Fruit fly (Drosophila melanogaster) whole organism, prepupa: ENCODE measurements around the gene sip3.

Experiments
- Blimp-1 ChIP-seq: fragments of 200-800 bp; sonication (Bioruptor generic); optimal IDR thresholded peaks from 3 replicates; lab custom pipeline; 2017; ENCODE audit warnings: missing biosample characterization, missing genetic modification characterization, mild to moderate bottlenecking, moderate library complexity, missing genetic modification reagents
- CG10669 ChIP-seq: fragments of 200-800 bp; sonication (Bioruptor generic); optimal IDR thresholded peaks from 3 replicates; lab custom pipeline; 2018; ENCODE audit warnings: missing biosample characterization, mild to moderate bottlenecking, missing genetic modification characterization, moderate library complexity
- CG11294 ChIP-seq: fragments of 200-800 bp; sonication (Bioruptor generic); IDR thresholded peaks from 2 replicates; pipeline ENCODE4 v1.3.6; 2022; ENCODE audit warnings: missing biosample characterization, missing genetic modification characterization
- CG11902 ChIP-seq: fragments of 200-800 bp; sonication (Bioruptor generic); optimal IDR thresholded peaks from 3 replicates; lab custom pipeline; 2016; ENCODE audit warnings: missing biosample characterization, missing genetic modification characterization
- CG15336 ChIP-seq: fragments of 200-800 bp; sonication (Bioruptor generic); IDR thresholded peaks from 2 replicates; pipeline ENCODE4 v1.3.6; 2022; ENCODE audit warnings: missing biosample characterization, missing genetic modification characterization
- CG1621 ChIP-seq: fragments of 200-800 bp; sonication (Bioruptor generic); optimal IDR thresholded peaks from 3 replicates; lab custom pipeline; 2018; ENCODE audit warnings: missing biosample characterization, mild to moderate bottlenecking, missing genetic modification characterization
- CG16779 ChIP-seq: fragments of 200-800 bp; sonication (Bioruptor generic); optimal IDR thresholded peaks from 3 replicates; lab custom pipeline; 2017; ENCODE audit warnings: missing biosample characterization, mild to moderate bottlenecking, missing genetic modification characterization
- CG3032 ChIP-seq: fragments of 200-800 bp; optimal IDR thresholded peaks from 2 replicates; lab custom pipeline; 2019; ENCODE audit warnings: missing biosample characterization, mild to moderate bottlenecking, missing genetic modification characterization, moderate library complexity
- CG31627 ChIP-seq: fragments of 200-800 bp; sonication (Bioruptor generic); optimal IDR thresholded peaks from 3 replicates; lab custom pipeline; 2016; ENCODE audit warnings: missing biosample characterization, missing genetic modification characterization
- CG32006 ChIP-seq: fragments of 200-800 bp; sonication (Bioruptor generic); optimal IDR thresholded peaks from 3 replicates; lab custom pipeline; 2017; ENCODE audit warnings: missing biosample characterization, mild to moderate bottlenecking, missing genetic modification characterization
- CG34406 ChIP-seq: fragments of 200-800 bp; sonication (Bioruptor generic); optimal IDR thresholded peaks from 3 replicates; lab custom pipeline; 2016; ENCODE audit warnings: missing biosample characterization, missing genetic modification characterization
- CG6163 ChIP-seq: fragments of 200-800 bp; sonication (Bioruptor generic); IDR thresholded peaks from 3 replicates; pipeline ENCODE4 v1.3.6; 2022; ENCODE audit warnings: missing biosample characterization, missing genetic modification characterization
- CG6276 ChIP-seq: fragments of 200-800 bp; sonication (Bioruptor generic); optimal IDR thresholded peaks from 2 replicates; lab custom pipeline; 2017; ENCODE audit warnings: missing biosample characterization, mild to moderate bottlenecking, missing genetic modification characterization
- CG6792 ChIP-seq: fragments of 200-800 bp; sonication (Bioruptor generic); optimal IDR thresholded peaks from 3 replicates; lab custom pipeline; 2016; ENCODE audit warnings: missing biosample characterization, missing genetic modification characterization
- CG6808 ChIP-seq: fragments of 200-800 bp; sonication (Bioruptor generic); optimal IDR thresholded peaks from 3 replicates; lab custom pipeline; 2017; ENCODE audit warnings: missing biosample characterization, missing genetic modification characterization, mild to moderate bottlenecking, moderate library complexity, missing genetic modification reagents
- CG6854 ChIP-seq: fragments of 200-800 bp; sonication (Bioruptor generic); optimal IDR thresholded peaks from 2 replicates; lab custom pipeline; 2017; ENCODE audit warnings: missing biosample characterization, mild to moderate bottlenecking, missing genetic modification characterization
- CG8319 ChIP-seq: fragments of 200-800 bp; sonication (Bioruptor generic); optimal IDR thresholded peaks from 3 replicates; lab custom pipeline; 2016; ENCODE audit warnings: missing biosample characterization, missing genetic modification characterization
- CG8632 ChIP-seq: fragments of 200-800 bp; sonication (Bioruptor generic); optimal IDR thresholded peaks from 3 replicates; lab custom pipeline; 2016; ENCODE audit warnings: missing biosample characterization, missing genetic modification characterization
- CG9139 ChIP-seq: fragments of 200-800 bp; sonication (Bioruptor generic); optimal IDR thresholded peaks from 3 replicates; lab custom pipeline; 2017; ENCODE audit warnings: missing biosample characterization, mild to moderate bottlenecking, missing genetic modification characterization
- Eip75B ChIP-seq: fragments of 200-800 bp; sonication (Bioruptor generic); optimal IDR thresholded peaks from 3 replicates; lab custom pipeline; 2016; ENCODE audit warnings: missing biosample characterization, missing genetic modification characterization
- Eip78C ChIP-seq: fragments of 200-800 bp; sonication (Bioruptor generic); peaks from one replicate; lab custom pipeline; 2016; ENCODE audit warnings: missing biosample characterization, missing genetic modification characterization
- Eip93F ChIP-seq: fragments of 200-800 bp; sonication (Bioruptor generic); optimal IDR thresholded peaks from 2 replicates; lab custom pipeline; 2016; ENCODE audit warnings: missing biosample characterization, mild to moderate bottlenecking, missing genetic modification characterization
- Ets21C ChIP-seq: fragments of 200-800 bp; sonication (Bioruptor generic); optimal IDR thresholded peaks from 3 replicates; lab custom pipeline; 2016; ENCODE audit warnings: missing biosample characterization, missing genetic modification characterization
- Hr38 ChIP-seq: sonication (Bioruptor generic); optimal IDR thresholded peaks from 2 replicates; lab custom pipeline; 2016; ENCODE audit warnings: missing biosample characterization, missing genetic modification characterization
- Hr39 ChIP-seq: fragments of 200-800 bp; sonication (Bioruptor generic); optimal IDR thresholded peaks from 2 replicates; lab custom pipeline; 2016; ENCODE audit warnings: missing biosample characterization, missing genetic modification characterization
- Hr4 ChIP-seq: fragments of 200-800 bp; sonication (Bioruptor generic); optimal IDR thresholded peaks from 3 replicates; lab custom pipeline; 2016; ENCODE audit warnings: missing biosample characterization, missing genetic modification characterization
- Lpt ChIP-seq: fragments of 200-800 bp; sonication (Bioruptor generic); optimal IDR thresholded peaks from 3 replicates; lab custom pipeline; 2016; ENCODE audit warnings: missing biosample characterization, missing genetic modification characterization
- Met ChIP-seq: fragments of 200-800 bp; sonication (Bioruptor generic); optimal IDR thresholded peaks from 3 replicates; lab custom pipeline; 2016; ENCODE audit warnings: missing biosample characterization, missing genetic modification characterization
- Smox ChIP-seq: fragments of 200-800 bp; sonication (Bioruptor generic); optimal IDR thresholded peaks from 3 replicates; lab custom pipeline; 2016; ENCODE audit warnings: missing biosample characterization, missing genetic modification characterization
- Sox102F ChIP-seq: fragments of 200-800 bp; sonication (Bioruptor generic); optimal IDR thresholded peaks from 2 replicates; lab custom pipeline; 2016; ENCODE audit warnings: missing biosample characterization, mild to moderate bottlenecking, missing genetic modification characterization
- Sox14 ChIP-seq: fragments of 200-800 bp; sonication (Bioruptor generic); optimal IDR thresholded peaks from 3 replicates; lab custom pipeline; 2016; ENCODE audit warnings: missing biosample characterization, missing genetic modification characterization
- Sox15 ChIP-seq: fragments of 200-800 bp; sonication (Bioruptor generic); optimal IDR thresholded peaks from 3 replicates; lab custom pipeline; 2016; ENCODE audit warnings: missing biosample characterization, missing genetic modification characterization
- acj6 ChIP-seq: fragments of 200-800 bp; sonication (Bioruptor generic); optimal IDR thresholded peaks from 3 replicates; lab custom pipeline; 2016; ENCODE audit warnings: missing biosample characterization, missing genetic modification characterization
- cyc ChIP-seq: fragments of 200-800 bp; sonication (Bioruptor generic); optimal IDR thresholded peaks from 3 replicates; lab custom pipeline; 2016; ENCODE audit warnings: missing biosample characterization, missing genetic modification characterization
- dac ChIP-seq: fragments of 200-800 bp; sonication (Bioruptor generic); optimal IDR thresholded peaks from 2 replicates; lab custom pipeline; 2017; ENCODE audit warnings: missing biosample characterization, mild to moderate bottlenecking, missing genetic modification characterization
- dsx ChIP-seq: fragments of 200-800 bp; optimal IDR thresholded peaks from 3 replicates; lab custom pipeline; 2019; ENCODE audit warnings: missing biosample characterization, mild to moderate bottlenecking, missing genetic modification characterization, moderate library complexity; ENCODE audit not compliant: poor library complexity, severe bottlenecking
- eg ChIP-seq: fragments of 200-800 bp; sonication (Bioruptor generic); IDR thresholded peaks from 3 replicates; pipeline ENCODE4 v1.3.6; 2022; ENCODE audit warnings: missing biosample characterization, missing genetic modification characterization
- fd59A ChIP-seq: fragments of 200-800 bp; sonication (Bioruptor generic); optimal IDR thresholded peaks from 2 replicates; lab custom pipeline; 2017; ENCODE audit warnings: missing biosample characterization, mild to moderate bottlenecking, missing genetic modification characterization, missing genetic modification reagents
- fd85E ChIP-seq: fragments of 200-800 bp; sonication (Bioruptor generic); optimal IDR thresholded peaks from 3 replicates; lab custom pipeline; 2016; ENCODE audit warnings: missing biosample characterization, missing genetic modification characterization
- fkh ChIP-seq: fragments of 200-800 bp; sonication (Bioruptor generic); optimal IDR thresholded peaks from 3 replicates; lab custom pipeline; 2017; ENCODE audit warnings: missing biosample characterization, mild to moderate bottlenecking, missing genetic modification characterization, moderate library complexity
- lz ChIP-seq: fragments of 200-800 bp; sonication (Bioruptor generic); optimal IDR thresholded peaks from 3 replicates; lab custom pipeline; 2016; ENCODE audit warnings: missing biosample characterization, missing genetic modification characterization
- net ChIP-seq: fragments of 200-800 bp; sonication (Bioruptor generic); optimal IDR thresholded peaks from 3 replicates; lab custom pipeline; 2016; ENCODE audit warnings: missing biosample characterization, missing genetic modification characterization
- pdm3 ChIP-seq: fragments of 200-800 bp; sonication (Bioruptor generic); optimal IDR thresholded peaks from 3 replicates; lab custom pipeline; 2016; ENCODE audit warnings: missing biosample characterization, missing genetic modification characterization
- spab ChIP-seq: fragments of 200-800 bp; sonication (Bioruptor generic); optimal IDR thresholded peaks from 2 replicates; lab custom pipeline; 2017; ENCODE audit warnings: missing biosample characterization, mild to moderate bottlenecking, missing genetic modification characterization, missing genetic modification reagents
- ss ChIP-seq, 2 experiments: fragments of 200-800 bp; sonication (Bioruptor generic); optimal IDR thresholded peaks; 2 replicates in 1 of 2; 3 replicates in 1 of 2; lab custom pipeline; 2017 to 2018; ENCODE audit warnings: mild to moderate bottlenecking in 2 of 2, missing biosample characterization in 2 of 2, missing genetic modification characterization in 2 of 2, moderate library complexity in 1 of 2
- svp ChIP-seq: fragments of 200-800 bp; sonication (Bioruptor generic); peaks from one replicate; lab custom pipeline; 2016; ENCODE audit warnings: missing biosample characterization, missing genetic modification characterization
- topi ChIP-seq: fragments of 200-800 bp; sonication (Bioruptor generic); optimal IDR thresholded peaks from 3 replicates; lab custom pipeline; 2016; ENCODE audit warnings: missing biosample characterization, missing genetic modification characterization
- vri ChIP-seq: fragments of 200-800 bp; sonication (Bioruptor generic); optimal IDR thresholded peaks from 3 replicates; lab custom pipeline; 2016; ENCODE audit warnings: missing biosample characterization, mild to moderate bottlenecking, missing genetic modification characterization

The sip3 gene

DNA sequence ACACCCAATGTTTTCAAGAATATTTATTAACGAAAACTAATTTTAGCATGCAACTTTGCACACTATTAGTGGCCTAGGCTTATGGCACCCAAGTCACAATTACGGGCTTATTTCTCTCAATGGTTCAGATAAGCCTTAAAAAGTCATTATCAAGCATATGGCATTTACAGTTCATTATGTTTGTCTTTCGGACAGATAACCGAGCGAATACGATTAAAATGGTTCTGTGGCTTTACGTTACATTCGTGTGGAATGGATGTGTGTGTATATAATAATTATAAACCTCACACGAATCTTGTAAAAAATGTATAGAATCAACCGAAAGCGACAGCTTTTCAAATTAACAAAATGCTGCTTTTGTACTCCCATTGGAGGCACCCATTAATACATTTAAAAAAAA is 36.6 kb downstream of the sip3 start:
- TF ChIP-seq Blimp-1 (GFP tag; lab: Kevin White, UChicago): no peak
- TF ChIP-seq Eip78C: peak; percentile 61
- peak; percentile 86 for TF ChIP-seq svp (GFP tag; lab: Kevin White, UChicago)

DNA sequence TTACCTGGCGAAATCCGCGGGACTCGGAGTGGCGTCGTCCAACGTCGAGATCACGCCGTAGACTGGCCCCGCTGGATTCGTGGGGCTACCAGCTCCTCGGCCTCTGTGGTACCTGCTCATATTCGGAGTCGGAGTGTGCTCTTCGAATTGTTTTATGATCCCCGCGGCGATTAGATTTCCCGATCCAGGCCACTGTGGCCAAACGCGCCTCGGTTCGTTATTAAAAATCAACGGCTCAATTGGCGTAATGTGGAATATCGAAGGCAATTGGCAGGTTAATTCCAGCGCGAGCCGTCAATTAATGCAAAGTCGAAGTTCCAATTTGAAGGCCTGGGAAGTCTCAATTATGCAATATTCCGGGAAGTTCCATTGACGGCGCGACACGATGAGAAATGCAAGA is 37.6 kb downstream of the sip3 start:
- TF ChIP-seq Eip78C (peak; percentile 50), CG16779 (tag; lab: Kevin White, UChicago) (no peak), CG6276 (GFP tag; lab: Kevin White, UChicago) (peak; percentile 16)

DNA sequence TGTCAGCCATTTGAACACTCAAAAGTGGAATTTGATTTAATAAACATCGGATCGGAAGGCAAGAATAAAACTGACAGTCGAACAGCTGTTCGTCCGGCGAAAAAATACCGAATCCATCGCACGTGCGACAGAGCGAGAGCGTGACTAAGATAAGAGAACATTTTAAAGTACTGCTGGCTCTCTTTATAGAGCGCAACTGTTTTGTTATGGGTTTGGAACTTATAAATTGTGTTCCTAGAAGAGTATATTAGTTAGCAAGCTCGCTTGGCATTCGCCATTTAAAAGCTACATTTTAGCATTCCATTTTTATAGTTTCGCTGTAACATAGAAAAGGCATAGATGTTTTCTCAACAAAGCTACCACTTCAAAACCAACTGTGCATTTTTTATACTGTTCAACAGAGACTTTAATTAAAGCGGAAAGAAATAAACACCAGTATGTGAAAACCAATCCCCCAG is 38.1 kb downstream of the sip3 start, which contains the start of gene Rift:
Gene Rift, minus strand, starts transcription at position 114 of the 458 bp plus-strand sequence.
- TF ChIP-seq acj6 (GFP tag; lab: Kevin White, UChicago): no peak
- TF ChIP-seq CG11902 (GFP tag; lab: Kevin White, UChicago): no peak
- TF ChIP-seq CG16779 (tag; lab: Kevin White, UChicago): no peak
- TF ChIP-seq CG6854 (GFP tag; lab: Kevin White, UChicago): no peak
- peak; percentile 41 for TF ChIP-seq CG3032 (tag; lab: Kevin White, UChicago)
- TF ChIP-seq fd59A (GFP tag; lab: Kevin White, UChicago): no peak
- TF ChIP-seq CG15336 (GFP tag; lab: Robert Waterston, UW): peak; percentile 43; the same call in 1 of the 2 replicates
- no peak for TF ChIP-seq cyc (GFP tag; lab: Kevin White, UChicago)
- TF ChIP-seq CG11294 (GFP tag; lab: Robert Waterston, UW): no peak
- TF ChIP-seq Smox (GFP tag; lab: Kevin White, UChicago): no peak
- no peak for TF ChIP-seq fd85E (GFP tag; lab: Kevin White, UChicago)
- peak; percentile 59; the same call in 2 of the 3 replicates for TF ChIP-seq CG6163 (GFP tag; lab: Robert Waterston, UW)
- TF ChIP-seq Met (GFP tag; lab: Kevin White, UChicago): no peak
- TF ChIP-seq CG34406: no peak
- TF ChIP-seq CG8632 (GFP tag; lab: Kevin White, UChicago): no peak
- peak; percentile 21 for TF ChIP-seq net (GFP tag; lab: Kevin White, UChicago)
- TF ChIP-seq Hr39 (GFP tag; lab: Kevin White, UChicago): no peak
- no peak for TF ChIP-seq Ets21C (GFP tag; lab: Kevin White, UChicago)
- TF ChIP-seq CG6792 (GFP tag; lab: Kevin White, UChicago): peak; percentile 1
- no peak for TF ChIP-seq spab (GFP tag; lab: Kevin White, UChicago)
- TF ChIP-seq ss (GFP tag; optimal IDR thresholded peaks at IDR 0.05; lab: Kevin White, UChicago): peak; percentile 22 to 32
- TF ChIP-seq CG1621: no peak
- TF ChIP-seq dac (GFP tag; lab: Kevin White, UChicago): no peak
- TF ChIP-seq eg (GFP tag; lab: Robert Waterston, UW): peak; percentile 67; the same call in 2 of the 3 replicates
- peak; percentile 18 for TF ChIP-seq CG6808
- no peak for TF ChIP-seq fkh (GFP tag; lab: Kevin White, UChicago)
- TF ChIP-seq Lpt (GFP tag; lab: Kevin White, UChicago): no peak
- no peak for TF ChIP-seq Eip93F
- no peak for TF ChIP-seq vri (GFP tag; lab: Kevin White, UChicago)
- TF ChIP-seq Eip75B (GFP tag; lab: Kevin White, UChicago): no peak
- peak; percentile 43 for TF ChIP-seq Hr4
- TF ChIP-seq Sox15 (GFP tag; lab: Kevin White, UChicago): no peak
- TF ChIP-seq CG8319 (GFP tag; lab: Kevin White, UChicago): no peak
- TF ChIP-seq CG9139 (GFP tag; lab: Kevin White, UChicago): no peak
- no peak for TF ChIP-seq Hr38 (GFP tag; lab: Kevin White, UChicago)
- TF ChIP-seq pdm3 (GFP tag; lab: Kevin White, UChicago): peak; percentile 18
- peak; percentile 13 for TF ChIP-seq lz (GFP tag; lab: Kevin White, UChicago)
- TF ChIP-seq CG32006 (GFP tag; lab: Kevin White, UChicago): peak; percentile 51
- no peak for TF ChIP-seq CG31627 (GFP tag; lab: Kevin White, UChicago)
- TF ChIP-seq dsx (GFP tag; lab: Kevin White, UChicago): peak; percentile 37
- TF ChIP-seq topi (GFP tag; lab: Kevin White, UChicago): peak; percentile 4
- TF ChIP-seq svp (GFP tag; lab: Kevin White, UChicago): no peak
- peak; percentile 50 for TF ChIP-seq CG10669 (GFP tag; lab: Kevin White, UChicago)
- TF ChIP-seq Eip78C: peak; percentile 60
- TF ChIP-seq Sox14: peak; percentile 11
- no peak for TF ChIP-seq Sox102F (GFP tag; lab: Kevin White, UChicago)
